Fruit fly (Drosophila melanogaster) whole organism, embryonic: ENCODE data around the gene CG31798.

Experiments used
- Antp ChIP-seq: fragments of 200-800 bp; sonication (Bioruptor generic); optimal IDR thresholded peaks from 3 replicates; lab custom pipeline; 2016; ENCODE audit warnings: missing biosample characterization, missing genetic modification characterization
- BEAF-32 ChIP-seq: fragments of 200-800 bp; sonication (Bioruptor generic); optimal IDR thresholded peaks from 3 replicates; lab custom pipeline; 2017; ENCODE audit warnings: missing biosample characterization, missing genetic modification characterization, mild to moderate bottlenecking, moderate library complexity, missing genetic modification reagents
- CG11504 ChIP-seq: fragments of 200-800 bp; sonication (Bioruptor generic); optimal IDR thresholded peaks from 3 replicates; lab custom pipeline; 2019; ENCODE audit warnings: missing biosample characterization, mild to moderate bottlenecking, missing genetic modification characterization, moderate library complexity
- CG11560 ChIP-seq: fragments of 200-800 bp; sonication (Bioruptor generic); IDR thresholded peaks from 3 replicates; pipeline ENCODE4 v1.3.6; 2022; ENCODE audit warnings: missing biosample characterization, missing genetic modification characterization
- CG13123 ChIP-seq: fragments of 200-800 bp; sonication (Bioruptor generic); optimal IDR thresholded peaks from 2 replicates; lab custom pipeline; 2016; ENCODE audit warnings: missing biosample characterization, missing genetic modification characterization
- CG15696 ChIP-seq: fragments of 200-800 bp; sonication (Bioruptor generic); optimal IDR thresholded peaks from 2 replicates; lab custom pipeline; 2019; ENCODE audit warnings: missing biosample characterization, mild to moderate bottlenecking, missing genetic modification characterization, moderate library complexity
- CG1602 ChIP-seq: fragments of 200-800 bp; sonication (Bioruptor generic); optimal IDR thresholded peaks from 3 replicates; lab custom pipeline; 2016; ENCODE audit warnings: missing biosample characterization, missing genetic modification characterization
- CG1647 ChIP-seq: fragments of 200-800 bp; sonication (Bioruptor generic); optimal IDR thresholded peaks from 3 replicates; lab custom pipeline; 2016; ENCODE audit warnings: missing biosample characterization, missing genetic modification characterization
- CG1792 ChIP-seq: fragments of 200-800 bp; sonication (Bioruptor generic); optimal IDR thresholded peaks from 2 replicates; lab custom pipeline; 2016; ENCODE audit warnings: missing biosample characterization, missing genetic modification characterization
- CG18764 ChIP-seq: fragments of 200-800 bp; sonication (Bioruptor generic); optimal IDR thresholded peaks from 3 replicates; lab custom pipeline; 2016; ENCODE audit warnings: missing biosample characterization, missing genetic modification characterization
- CG42726 ChIP-seq: fragments of 200-800 bp; sonication (Bioruptor generic); IDR thresholded peaks from 2 replicates; pipeline ENCODE4 v1.3.6; 2022; ENCODE audit warnings: missing biosample characterization, missing genetic modification characterization; ENCODE audit not compliant: partially characterized antibody
- CG4404 ChIP-seq: fragments of 200-800 bp; sonication (Bioruptor generic); IDR thresholded peaks from 2 replicates; pipeline ENCODE4 v1.3.6; 2022; ENCODE audit warnings: missing biosample characterization, missing genetic modification characterization
- CG5180 ChIP-seq: fragments of 200-800 bp; sonication (Bioruptor generic); optimal IDR thresholded peaks from 3 replicates; lab custom pipeline; 2017; ENCODE audit warnings: missing biosample characterization, missing genetic modification characterization, mild to moderate bottlenecking, moderate library complexity, missing genetic modification reagents
- CG6689 ChIP-seq: fragments of 200-800 bp; sonication (Bioruptor generic); IDR thresholded peaks from 2 replicates; pipeline ENCODE4 v1.3.6; 2022; ENCODE audit warnings: missing biosample characterization, missing genetic modification characterization
- CG8281 ChIP-seq: fragments of 200-800 bp; sonication (Bioruptor generic); optimal IDR thresholded peaks from 2 replicates; lab custom pipeline; 2018; ENCODE audit warnings: missing biosample characterization, mild to moderate bottlenecking, missing genetic modification characterization, moderate library complexity
- D19A ChIP-seq: fragments of 200-800 bp; optimal IDR thresholded peaks from 3 replicates; lab custom pipeline; 2019; ENCODE audit warnings: missing biosample characterization, mild to moderate bottlenecking, missing genetic modification characterization, moderate library complexity
- D19B ChIP-seq: fragments of 200-800 bp; sonication (Bioruptor generic); optimal IDR thresholded peaks from 2 replicates; lab custom pipeline; 2017; ENCODE audit warnings: missing biosample characterization, mild to moderate bottlenecking, missing genetic modification characterization
- Doc2 ChIP-seq: fragments of 200-800 bp; sonication (Bioruptor generic); IDR thresholded peaks from 2 replicates; pipeline ENCODE4 v1.3.6; 2022; ENCODE audit warnings: missing biosample characterization, missing genetic modification characterization
- Eip74EF ChIP-seq, 2 experiments: fragments of 200-800 bp in 1 of 2; fragments of >200 bp in 1 of 2; sonication (Bioruptor generic) in 1 of 2; optimal IDR thresholded peaks; 2 replicates each; lab custom pipeline; 2017 to 2019; ENCODE audit warnings: missing biosample characterization in 2 of 2, missing genetic modification characterization in 2 of 2, mild to moderate bottlenecking in 1 of 2, moderate library complexity in 1 of 2
- Hand ChIP-seq: fragments of 200-800 bp; sonication (Bioruptor generic); optimal IDR thresholded peaks from 2 replicates; lab custom pipeline; 2017; ENCODE audit warnings: mild to moderate bottlenecking, missing biosample characterization, missing genetic modification reagents, missing genetic modification characterization
- HmgD ChIP-seq: fragments of 200-800 bp; sonication (Bioruptor generic); optimal IDR thresholded peaks from 3 replicates; lab custom pipeline; 2016; ENCODE audit warnings: missing biosample characterization, missing genetic modification characterization
- Hmr ChIP-seq: fragments of 200-800 bp; sonication (Bioruptor generic); optimal IDR thresholded peaks from 3 replicates; lab custom pipeline; 2017; ENCODE audit warnings: mild to moderate bottlenecking, missing biosample characterization, missing genetic modification reagents, missing genetic modification characterization
- MBD-R2 ChIP-seq: fragments of 200-800 bp; sonication (Bioruptor generic); IDR thresholded peaks from 2 replicates; pipeline ENCODE4 v1.3.6; 2022; ENCODE audit warnings: missing biosample characterization, missing genetic modification characterization
- MTF-1 ChIP-seq: fragments of 200-800 bp; sonication (Bioruptor generic); optimal IDR thresholded peaks from 2 replicates; lab custom pipeline; 2018; ENCODE audit warnings: missing biosample characterization, mild to moderate bottlenecking, missing genetic modification characterization, borderline replicate concordance
- Med ChIP-seq: fragments of 200-800 bp; sonication (Bioruptor generic); peaks from one replicate; lab custom pipeline; 2016; ENCODE audit warnings: missing biosample characterization, missing genetic modification characterization, mild to moderate bottlenecking, inconsistent platforms, moderate library complexity
- NfI ChIP-seq: fragments of 200-800 bp; sonication (Bioruptor generic); optimal IDR thresholded peaks from 3 replicates; lab custom pipeline; 2018; ENCODE audit warnings: missing biosample characterization, mild to moderate bottlenecking, missing genetic modification characterization, moderate library complexity
- Opbp ChIP-seq: fragments of 200-800 bp; sonication (Bioruptor generic); IDR thresholded peaks from 3 replicates; pipeline ENCODE4 v1.3.6; 2022; ENCODE audit warnings: missing biosample characterization, missing genetic modification characterization; ENCODE audit not compliant: partially characterized antibody
- Spps ChIP-seq: fragments of 200-800 bp; sonication (Bioruptor generic); optimal IDR thresholded peaks from 2 replicates; lab custom pipeline; 2018; ENCODE audit warnings: missing biosample characterization, mild to moderate bottlenecking, missing genetic modification characterization
- Trl ChIP-seq, 3 experiments: fragments of >200 bp in 2 of 3; fragments of 200-800 bp in 1 of 3; sonication (Bioruptor generic) in 1 of 3; optimal IDR thresholded peaks; 2 replicates in 1 of 3; 3 replicates in 2 of 3; lab custom pipeline; 2016 to 2017; ENCODE audit warnings: missing biosample characterization in 1 of 3, missing genetic modification characterization in 1 of 3
- ab ChIP-seq: fragments of 200-800 bp; sonication (Bioruptor generic); optimal IDR thresholded peaks from 2 replicates; lab custom pipeline; 2016; ENCODE audit warnings: missing biosample characterization, missing genetic modification characterization
- ato ChIP-seq: fragments of 200-800 bp; sonication (Bioruptor generic); IDR thresholded peaks from 2 replicates; pipeline ENCODE4 v1.3.6; 2022; ENCODE audit warnings: missing biosample characterization, missing genetic modification characterization; ENCODE audit not compliant: partially characterized antibody
- bab2 ChIP-seq: fragments of 200-800 bp; sonication (Bioruptor generic); optimal IDR thresholded peaks from 2 replicates; lab custom pipeline; 2016; ENCODE audit warnings: missing biosample characterization, missing genetic modification characterization
- bcd ChIP-seq: fragments of 200-800 bp; sonication (Bioruptor generic); optimal IDR thresholded peaks from 2 replicates; lab custom pipeline; 2017; ENCODE audit warnings: missing biosample characterization, mild to moderate bottlenecking, missing genetic modification characterization
- caup ChIP-seq: fragments of 200-800 bp; sonication (Bioruptor generic); optimal IDR thresholded peaks from 3 replicates; lab custom pipeline; 2017; ENCODE audit warnings: missing biosample characterization, mild to moderate bottlenecking, missing genetic modification characterization, moderate library complexity; ENCODE audit not compliant: severe bottlenecking
- chinmo ChIP-seq: fragments of 200-800 bp; sonication (Bioruptor generic); IDR thresholded peaks from 4 replicates; pipeline ENCODE4 v1.3.6; 2022; ENCODE audit warnings: missing biosample characterization, missing genetic modification characterization; ENCODE audit not compliant: partially characterized antibody
- chn ChIP-seq: fragments of 200-800 bp; sonication (Bioruptor generic); optimal IDR thresholded peaks from 2 replicates; lab custom pipeline; 2016; ENCODE audit warnings: missing biosample characterization, missing genetic modification characterization
- fd96Cb ChIP-seq: fragments of 200-800 bp; sonication (Bioruptor generic); optimal IDR thresholded peaks from 2 replicates; lab custom pipeline; 2018; ENCODE audit warnings: missing biosample characterization, mild to moderate bottlenecking, missing genetic modification characterization, moderate library complexity
- gro ChIP-seq: fragments of 200-800 bp; sonication (Bioruptor generic); optimal IDR thresholded peaks from 2 replicates; lab custom pipeline; 2016; ENCODE audit warnings: missing biosample characterization, missing genetic modification characterization
- ind ChIP-seq: fragments of 200-800 bp; sonication (Bioruptor generic); optimal IDR thresholded peaks from 3 replicates; lab custom pipeline; 2016; ENCODE audit warnings: missing biosample characterization, missing genetic modification characterization
- lola ChIP-seq, 3 experiments: fragments of >200 bp in 2 of 3; fragments of 200-800 bp in 1 of 3; sonication (Bioruptor generic) in 1 of 3; optimal IDR thresholded peaks; 2 replicates each; lab custom pipeline; 2017 to 2019; ENCODE audit warnings: missing biosample characterization in 3 of 3, missing genetic modification characterization in 3 of 3, mild to moderate bottlenecking in 1 of 3, moderate library complexity in 1 of 3
- nom ChIP-seq: fragments of 200-800 bp; sonication (Bioruptor generic); optimal IDR thresholded peaks from 2 replicates; lab custom pipeline; 2017; ENCODE audit warnings: missing biosample characterization, missing genetic modification characterization, mild to moderate bottlenecking, moderate library complexity, missing genetic modification reagents
- repo ChIP-seq: fragments of 200-800 bp; sonication (Bioruptor generic); optimal IDR thresholded peaks from 2 replicates; lab custom pipeline; 2016; ENCODE audit warnings: missing biosample characterization, missing genetic modification characterization
- salm ChIP-seq: fragments of 200-800 bp; sonication (Bioruptor generic); optimal IDR thresholded peaks from 2 replicates; lab custom pipeline; 2018; ENCODE audit warnings: missing biosample characterization, mild to moderate bottlenecking, missing genetic modification characterization
- stwl ChIP-seq: fragments of 200-800 bp; sonication (Bioruptor generic); optimal IDR thresholded peaks from 3 replicates; lab custom pipeline; 2018; ENCODE audit warnings: missing biosample characterization, mild to moderate bottlenecking, missing genetic modification characterization, moderate library complexity
- wdn ChIP-seq: fragments of 200-800 bp; sonication (Bioruptor generic); IDR thresholded peaks from 2 replicates; pipeline ENCODE4 v1.3.6; 2022; ENCODE audit warnings: missing biosample characterization, missing genetic modification characterization
- z ChIP-seq: fragments of 200-800 bp; sonication (Bioruptor generic); IDR thresholded peaks from 3 replicates; pipeline ENCODE4 v1.3.6; 2022; ENCODE audit warnings: missing biosample characterization, missing genetic modification characterization
- zf30C ChIP-seq: fragments of 200-800 bp; sonication (Bioruptor generic); optimal IDR thresholded peaks from 3 replicates; lab custom pipeline; 2018; ENCODE audit warnings: missing biosample characterization, mild to moderate bottlenecking, missing genetic modification characterization

Gene CG31798

dm6 chr2L:19423467-19424122 is 29.6 kb downstream of the CG31798 start, which contains the start of the genes Alp12 and CG13085 (continued):
- TF ChIP-seq salm (tag; lab: Kevin White, UChicago) (peak; percentile 97), CG11560 (peak; percentile 90), zf30C (GFP tag; lab: Kevin White, UChicago) (peak; percentile 95), Antp (GFP tag; lab: Kevin White, UChicago) (peak; percentile 90), gro (GFP tag; lab: Kevin White, UChicago) (peak; percentile 92), MBD-R2 (peak; percentile 72), nom (peak; percentile 83), CG8281 (tag; lab: Kevin White, UChicago) (peak; percentile 93), MTF-1 (GFP tag; lab: Kevin White, UChicago) (peak; percentile 83), BEAF-32 (GFP tag; lab: Kevin White, UChicago) (peak; percentile 30), Med (GFP tag; lab: Kevin White, UChicago) (peak; percentile 97), bab2 (peak; percentile 94), HmgD (peak; percentile 61), Hand (GFP tag; lab: Kevin White, UChicago) (peak; percentile 99), caup (GFP tag; lab: Kevin White, UChicago) (peak; percentile 97), D19B (GFP tag; lab: Kevin White, UChicago) (peak; percentile 93), D19A (tag; lab: Kevin White, UChicago) (peak; percentile 96), Trl (optimal IDR thresholded peaks at IDR 0.05; lab: Kevin White, UChicago) (peak; percentile 93 to 98), Trl (GFP tag; optimal IDR thresholded peaks at IDR 0.05; lab: Kevin White, UChicago) (peak; percentile 94), CG1647 (GFP tag; lab: Kevin White, UChicago) (peak; percentile 93), ind (GFP tag; lab: Kevin White, UChicago) (peak; percentile 96), CG11504 (tag; lab: Kevin White, UChicago) (peak; percentile 97), Opbp (GFP tag; lab: Robert Waterston, UW) (no peak; the same call in 2 of the 3 replicates), ab (GFP tag; lab: Kevin White, UChicago) (peak; percentile 63), Hmr (GFP tag; lab: Kevin White, UChicago) (peak; percentile 99), chinmo (GFP tag; lab: Robert Waterston, UW) (peak; percentile 74; the same call in 1 of the 4 replicates), repo (GFP tag; lab: Kevin White, UChicago) (peak; percentile 85), CG5180 (GFP tag; lab: Kevin White, UChicago) (peak; percentile 94), Doc2 (peak; percentile 82), CG4404 (GFP tag; lab: Robert Waterston, UW) (peak; percentile 88), bcd (GFP tag; lab: Kevin White, UChicago) (peak; percentile 98), CG42726 (GFP tag; lab: Robert Waterston, UW) (no peak), ato (GFP tag; lab: Robert Waterston, UW) (no peak), CG1602 (peak; percentile 97), NfI (GFP tag; lab: Kevin White, UChicago) (peak; percentile 98), fd96Cb (tag; lab: Kevin White, UChicago) (peak; percentile 97), Eip74EF (GFP tag; optimal IDR thresholded peaks at IDR 0.05; lab: Kevin White, UChicago) (peak in 1 of 2 experiments; percentile 98), Spps (tag; lab: Kevin White, UChicago) (peak; percentile 93), lola (GFP tag; optimal IDR thresholded peaks at IDR 0.05; lab: Kevin White, UChicago) (peak in 2 of 3 experiments; percentile 49 to 97), z (GFP tag; lab: Robert Waterston, UW) (peak; percentile 69; the same call in 2 of the 3 replicates), wdn (GFP tag; lab: Robert Waterston, UW) (peak; percentile 93), CG15696 (tag; lab: Kevin White, UChicago) (peak; percentile 86), chn (peak; percentile 94), CG18764 (GFP tag; lab: Kevin White, UChicago) (peak; percentile 95), CG13123 (GFP tag; lab: Kevin White, UChicago) (peak; percentile 90), CG6689 (peak; percentile 98), CG1792 (GFP tag; lab: Kevin White, UChicago) (peak; percentile 86), stwl (tag; lab: Kevin White, UChicago) (peak; percentile 31)
